Fruit fly (Drosophila melanogaster) whole organism, pupa: ENCODE measurements around the gene CG13675.
A peak's percentile ranks its signal among the peaks of the same experiment; 100 is the strongest.

Experiments used
- CG10348 ChIP-seq: fragments of 200-800 bp; sonication (Bioruptor generic); IDR thresholded peaks from 2 replicates; pipeline ENCODE4 v1.3.6; 2022; ENCODE audit warnings: missing biosample characterization, missing genetic modification characterization
- CG12605 ChIP-seq: fragments of 200-800 bp; sonication (Bioruptor generic); IDR thresholded peaks from 2 replicates; pipeline ENCODE4 v1.3.6; 2022; ENCODE audit warnings: missing biosample characterization, missing genetic modification characterization
- CG13204 ChIP-seq: fragments of 200-800 bp; sonication (Bioruptor generic); optimal IDR thresholded peaks from 2 replicates; lab custom pipeline; 2018; ENCODE audit warnings: missing biosample characterization, mild to moderate bottlenecking, missing genetic modification characterization, moderate library complexity
- CG14655 ChIP-seq: fragments of 200-800 bp; sonication (Bioruptor generic); optimal IDR thresholded peaks from 3 replicates; lab custom pipeline; 2017; ENCODE audit warnings: mild to moderate bottlenecking, missing biosample characterization, missing genetic modification reagents, missing genetic modification characterization
- CG15710 ChIP-seq: fragments of 200-800 bp; sonication (Bioruptor generic); optimal IDR thresholded peaks from 2 replicates; lab custom pipeline; 2018; ENCODE audit warnings: missing biosample characterization, mild to moderate bottlenecking, missing genetic modification characterization, moderate library complexity
- CG17806 ChIP-seq: fragments of 200-800 bp; sonication (Bioruptor generic); optimal IDR thresholded peaks from 2 replicates; lab custom pipeline; 2018; ENCODE audit warnings: missing biosample characterization, mild to moderate bottlenecking, missing genetic modification characterization, moderate library complexity
- CG32121 ChIP-seq: fragments of 200-800 bp; sonication (Bioruptor generic); IDR thresholded peaks from 2 replicates; pipeline ENCODE4 v1.3.6; 2022; ENCODE audit warnings: missing biosample characterization, missing genetic modification characterization
- CG34367 ChIP-seq: fragments of 200-800 bp; sonication (Bioruptor generic); optimal IDR thresholded peaks from 2 replicates; lab custom pipeline; 2018; ENCODE audit warnings: missing biosample characterization, mild to moderate bottlenecking, missing genetic modification characterization
- CG4496 ChIP-seq: fragments of 200-800 bp; sonication (Bioruptor generic); IDR thresholded peaks from 3 replicates; pipeline ENCODE4 v1.3.6; 2022; ENCODE audit warnings: missing biosample characterization, missing genetic modification characterization
- CG8159 ChIP-seq: fragments of 200-800 bp; sonication (Bioruptor generic); optimal IDR thresholded peaks from 3 replicates; lab custom pipeline; 2018; ENCODE audit warnings: missing biosample characterization, mild to moderate bottlenecking, missing genetic modification characterization, moderate library complexity
- CG8301 ChIP-seq: fragments of 200-800 bp; sonication (Bioruptor generic); optimal IDR thresholded peaks from 2 replicates; lab custom pipeline; 2018; ENCODE audit warnings: missing biosample characterization, mild to moderate bottlenecking, missing genetic modification characterization
- CG9948 ChIP-seq: fragments of 200-800 bp; sonication (Bioruptor generic); optimal IDR thresholded peaks from 2 replicates; lab custom pipeline; 2018; ENCODE audit warnings: missing biosample characterization, mild to moderate bottlenecking, missing genetic modification characterization, moderate library complexity
- D1 ChIP-seq: fragments of 200-800 bp; sonication (Bioruptor generic); optimal IDR thresholded peaks from 2 replicates; lab custom pipeline; 2018; ENCODE audit warnings: missing biosample characterization, mild to moderate bottlenecking, missing genetic modification characterization, moderate library complexity
- EcR ChIP-seq: fragments of 200-800 bp; sonication (Bioruptor generic); optimal IDR thresholded peaks from 3 replicates; lab custom pipeline; 2019; ENCODE audit warnings: missing biosample characterization, missing genetic modification characterization, mild to moderate bottlenecking, moderate library complexity, missing genetic modification reagents
- Ets98B ChIP-seq: fragments of 200-800 bp; sonication (Bioruptor generic); IDR thresholded peaks from 2 replicates; pipeline ENCODE4 v1.3.6; 2022; ENCODE audit warnings: missing biosample characterization, missing genetic modification characterization
- Pif1A ChIP-seq: fragments of 200-800 bp; sonication (Bioruptor generic); optimal IDR thresholded peaks from 3 replicates; lab custom pipeline; 2016; ENCODE audit warnings: missing biosample characterization, missing genetic modification characterization
- Pif1B ChIP-seq: fragments of 200-800 bp; sonication (Bioruptor generic); optimal IDR thresholded peaks from 3 replicates; lab custom pipeline; 2016; ENCODE audit warnings: missing biosample characterization, missing genetic modification characterization
- Snoo ChIP-seq: fragments of 200-800 bp; sonication (Bioruptor generic); optimal IDR thresholded peaks from 3 replicates; lab custom pipeline; 2017; ENCODE audit warnings: missing biosample characterization, mild to moderate bottlenecking, missing genetic modification characterization, inconsistent platforms
- fd96Ca ChIP-seq: fragments of 200-800 bp; sonication (Bioruptor generic); IDR thresholded peaks from 3 replicates; pipeline ENCODE4 v1.3.6; 2022; ENCODE audit warnings: missing biosample characterization, missing genetic modification characterization
- gl ChIP-seq: fragments of 200-800 bp; sonication (Bioruptor generic); optimal IDR thresholded peaks from 2 replicates; lab custom pipeline; 2018; ENCODE audit warnings: missing biosample characterization, mild to moderate bottlenecking, missing genetic modification characterization
- rn ChIP-seq: fragments of 200-800 bp; sonication (Bioruptor generic); IDR thresholded peaks from 2 replicates; pipeline ENCODE4 v1.3.6; 2022; ENCODE audit warnings: missing biosample characterization, missing genetic modification characterization

The CG13675 gene

dm6 chr3L:8159724-8160422 lies 5.4 kb downstream of the CG13675 start, which contains the start of gene CG43886:
TSS of gene CG43886 (minus strand) at chr3L:8159774.
- TF ChIP-seq Pif1B (GFP tag; lab: Kevin White, UChicago) (no peak), D1 (tag; lab: Kevin White, UChicago) (peak; percentile 14)

dm6 chr3L:8158715-8159380 lies 6.5 kb downstream of the CG13675 start, which contains the start of gene CG42445:
TSS of gene CG42445 (minus strand) at chr3L:8158900.
- TF ChIP-seq Ets98B (GFP tag; lab: Robert Waterston, UW) (no peak), Snoo (tag; lab: Kevin White, UChicago) (no peak), CG17806 (tag; lab: Kevin White, UChicago) (no peak), fd96Ca (GFP tag; lab: Robert Waterston, UW) (no peak), CG15710 (tag; lab: Kevin White, UChicago) (no peak)

dm6 chr3L:8157079-8157478 lies 8.2 kb downstream of the CG13675 start:
- peak; percentile 46 for TF ChIP-seq Pif1B (GFP tag; lab: Kevin White, UChicago)
- peak; percentile 31 for TF ChIP-seq CG17806 (tag; lab: Kevin White, UChicago)
- TF ChIP-seq EcR (GFP tag; lab: Kevin White, UChicago) = peak; percentile 48
- TF ChIP-seq gl = no peak
- TF ChIP-seq CG10348 = no peak
- TF ChIP-seq Pif1A (GFP tag; lab: Kevin White, UChicago) = peak; percentile 22
- TF ChIP-seq CG32121 (GFP tag; lab: Robert Waterston, UW) = 0 out of 2 replicates have a peak, but pooled peaks have one; percentile 13
- no peak for TF ChIP-seq rn (GFP tag; lab: Robert Waterston, UW)
- peak; percentile 68 for TF ChIP-seq CG15710 (tag; lab: Kevin White, UChicago)
- no peak for TF ChIP-seq CG4496 (GFP tag; lab: Robert Waterston, UW)
- TF ChIP-seq Snoo (tag; lab: Kevin White, UChicago) = peak; percentile 25
- TF ChIP-seq CG14655 (GFP tag; lab: Kevin White, UChicago) = no peak
- TF ChIP-seq CG9948 (tag; lab: Kevin White, UChicago) = no peak
- peak; percentile 5 for TF ChIP-seq CG8301 (tag; lab: Kevin White, UChicago)
- peak; percentile 62 for TF ChIP-seq CG8159 (tag; lab: Kevin White, UChicago)
- peak; percentile 38 for TF ChIP-seq CG34367 (tag; lab: Kevin White, UChicago)

- TF ChIP-seq Pif1B (GFP tag; lab: Kevin White, UChicago) (no peak), CG10348 (no peak), CG8301 (tag; lab: Kevin White, UChicago) (peak; percentile 26), CG17806 (tag; lab: Kevin White, UChicago) (peak; percentile 22), Pif1A (GFP tag; lab: Kevin White, UChicago) (no peak), fd96Ca (GFP tag; lab: Robert Waterston, UW) (0 out of 3 replicates have a peak, but pooled peaks have one; percentile 43), gl (no peak), Snoo (tag; lab: Kevin White, UChicago) (peak; percentile 11), Ets98B (GFP tag; lab: Robert Waterston, UW) (peak; percentile 18; the same call in 1 of the 2 replicates), D1 (tag; lab: Kevin White, UChicago) (no peak), EcR (GFP tag; lab: Kevin White, UChicago) (no peak), CG15710 (tag; lab: Kevin White, UChicago) (peak; percentile 21), CG8159 (tag; lab: Kevin White, UChicago) (peak; percentile 45), CG4496 (GFP tag; lab: Robert Waterston, UW) (peak; percentile 45; the same call in 1 of the 3 replicates)
Measured at dm6 chr3L:8156199-8156598, 9.1 kb downstream of the CG13675 start.

- TF ChIP-seq Ets98B (GFP tag; lab: Robert Waterston, UW) (no peak), CG32121 (GFP tag; lab: Robert Waterston, UW) (no peak), CG8159 (tag; lab: Kevin White, UChicago) (no peak), EcR (GFP tag; lab: Kevin White, UChicago) (no peak), CG8301 (tag; lab: Kevin White, UChicago) (no peak), CG9948 (tag; lab: Kevin White, UChicago) (no peak), CG14655 (GFP tag; lab: Kevin White, UChicago) (no peak), D1 (tag; lab: Kevin White, UChicago) (no peak), CG15710 (tag; lab: Kevin White, UChicago) (no peak), CG4496 (GFP tag; lab: Robert Waterston, UW) (no peak), rn (GFP tag; lab: Robert Waterston, UW) (no peak), Pif1A (GFP tag; lab: Kevin White, UChicago) (no peak), CG34367 (tag; lab: Kevin White, UChicago) (no peak), CG12605 (GFP tag; lab: Robert Waterston, UW) (no peak), CG13204 (GFP tag; lab: Kevin White, UChicago) (no peak), CG17806 (tag; lab: Kevin White, UChicago) (no peak)
Measured at dm6 chr3L:8155324-8155723, 10.0 kb downstream of the CG13675 start.
